Worm (Caenorhabditis elegans) whole organism, L1 larva: ENCODE measurements around the gene Y49E10.25.

Experiments used
- C04F5.9 ChIP-seq: sonication (generic microtip); optimal IDR thresholded peaks from 2 replicates; lab custom pipeline; 2016; ENCODE audit warnings: missing genetic modification characterization, missing compliant biosample characterization
- C34B4.2 ChIP-seq: sonication (generic microtip); optimal IDR thresholded peaks from 2 replicates; lab custom pipeline; 2017; ENCODE audit warnings: mild to moderate bottlenecking, missing genetic modification characterization, missing compliant biosample characterization
- Y116A8C.19 ChIP-seq: sonication (generic microtip); optimal IDR thresholded peaks from 2 replicates; lab custom pipeline; 2016; ENCODE audit warnings: missing compliant biosample characterization, missing genetic modification characterization, borderline replicate concordance
- alr-1 ChIP-seq: fragments of 200-800 bp; sonication (Bioruptor generic); optimal IDR thresholded peaks from 2 replicates; lab custom pipeline; 2018; ENCODE audit warnings: borderline replicate concordance, mild to moderate bottlenecking, missing genetic modification characterization, missing compliant biosample characterization
- aly-2 ChIP-seq: fragments of 150-350 bp; optimal IDR thresholded peaks from 2 replicates; lab custom pipeline; 2014; ENCODE audit warnings: missing biosample characterization, missing genetic modification characterization
- blmp-1 ChIP-seq: fragments of 150-350 bp; optimal IDR thresholded peaks from 2 replicates; lab custom pipeline; 2014; ENCODE audit warnings: missing biosample characterization, missing genetic modification characterization
- ceh-90 ChIP-seq: sonication (generic microtip); optimal IDR thresholded peaks from 2 replicates; lab custom pipeline; 2016; ENCODE audit warnings: missing genetic modification characterization, missing compliant biosample characterization
- ces-1 ChIP-seq: fragments of 150-350 bp; optimal IDR thresholded peaks from 2 replicates; lab custom pipeline; 2014; ENCODE audit warnings: missing biosample characterization, missing genetic modification reagents, missing genetic modification characterization
- dpl-1 ChIP-seq, 3 experiments: fragments of 150-350 bp in 2 of 3; sonication (generic microtip) in 1 of 3; optimal IDR thresholded peaks; 2 replicates each; lab custom pipeline; 2014 to 2017; ENCODE audit warnings: missing biosample characterization in 3 of 3, missing genetic modification characterization in 3 of 3, missing genetic modification reagents in 3 of 3
- efl-1 ChIP-seq, 4 experiments: fragments of 150-350 bp; optimal IDR thresholded peaks in 3 of 4; peaks in 1 of 4; 1 replicate in 1 of 4; 2 replicates in 3 of 4; lab custom pipeline; 2014; ENCODE audit warnings: missing biosample characterization in 2 of 4, missing genetic modification characterization in 2 of 4, missing genetic modification reagents in 2 of 4
- egl-13 ChIP-seq: sonication (generic microtip); optimal IDR thresholded peaks from 2 replicates; lab custom pipeline; 2016; ENCODE audit warnings: missing genotype, missing genetic modification reagents, missing genetic modification characterization, missing compliant biosample characterization
- egl-27 ChIP-seq, 2 experiments: fragments of 150-350 bp in 1 of 2; sonication (generic microtip); optimal IDR thresholded peaks; 3 replicates each; lab custom pipeline; 2017 to 2018; ENCODE audit warnings: missing biosample characterization in 2 of 2, missing genetic modification characterization in 2 of 2, missing genetic modification reagents in 2 of 2
- elt-2 ChIP-seq: sonication (generic microtip); optimal IDR thresholded peaks from 2 replicates; lab custom pipeline; 2016; ENCODE audit warnings: missing genetic modification characterization, mild to moderate bottlenecking, inconsistent platforms, missing compliant biosample characterization, missing genetic modification reagents
- elt-3 ChIP-seq, 6 experiments: fragments of 150-350 bp in 1 of 6; sonication (generic microtip); optimal IDR thresholded peaks; 2 replicates each; lab custom pipeline; 2017 to 2018; ENCODE audit warnings: missing biosample characterization in 6 of 6, missing genetic modification characterization in 6 of 6, inconsistent platforms in 1 of 6
- ets-5 ChIP-seq: fragments of 200-800 bp; sonication (Bioruptor generic); IDR thresholded peaks from 2 replicates; pipeline ENCODE4 v1.3.6; 2022; ENCODE audit warnings: missing genetic modification characterization, missing compliant biosample characterization
- fkh-10 ChIP-seq: sonication (generic microtip); optimal IDR thresholded peaks from 2 replicates; lab custom pipeline; 2017; ENCODE audit warnings: missing biosample characterization, missing genetic modification reagents, missing genetic modification characterization
- fkh-4 ChIP-seq: sonication (generic microtip); optimal IDR thresholded peaks from 2 replicates; lab custom pipeline; 2016; ENCODE audit warnings: missing compliant biosample characterization, missing genetic modification characterization, borderline replicate concordance
- grh-1 ChIP-seq: fragments of 200-800 bp; sonication (Bioruptor generic); IDR thresholded peaks from 2 replicates; pipeline ENCODE4 v1.3.6; 2022; ENCODE audit warnings: missing genetic modification reagents, missing genetic modification characterization, missing compliant biosample characterization
- hlh-17 ChIP-seq: fragments of 200-800 bp; sonication (Bioruptor generic); optimal IDR thresholded peaks from 2 replicates; lab custom pipeline; 2018; ENCODE audit warnings: missing genetic modification characterization, mild to moderate bottlenecking, missing compliant biosample characterization, moderate library complexity, borderline replicate concordance
- hlh-4 ChIP-seq: sonication (generic microtip); optimal IDR thresholded peaks from 2 replicates; lab custom pipeline; 2016; ENCODE audit warnings: mild to moderate bottlenecking, missing genetic modification characterization, missing compliant biosample characterization
- hpl-2 ChIP-seq: fragments of 150-350 bp; optimal IDR thresholded peaks from 2 replicates; lab custom pipeline; 2014; ENCODE audit warnings: missing biosample characterization, missing genetic modification reagents, missing genetic modification characterization
- irx-1 ChIP-seq: sonication (generic microtip); optimal IDR thresholded peaks from 2 replicates; lab custom pipeline; 2016; ENCODE audit warnings: missing genetic modification characterization, missing compliant biosample characterization
- isw-1 ChIP-seq: fragments of 200-800 bp; sonication (Bioruptor generic); IDR thresholded peaks from 2 replicates; pipeline ENCODE4 v1.3.6; 2022; ENCODE audit warnings: missing genetic modification characterization, missing compliant biosample characterization
- jun-1 ChIP-seq: fragments of 150-350 bp; optimal IDR thresholded peaks from 2 replicates; lab custom pipeline; 2014; ENCODE audit warnings: missing biosample characterization, missing genetic modification reagents, missing genetic modification characterization
- lin-13 ChIP-seq: fragments of 150-350 bp; optimal IDR thresholded peaks from 2 replicates; lab custom pipeline; 2014; ENCODE audit warnings: missing biosample characterization, missing genetic modification reagents, missing genetic modification characterization
- lin-15B ChIP-seq: fragments of 150-350 bp; sonication (generic microtip); optimal IDR thresholded peaks from 3 replicates; lab custom pipeline; 2014; ENCODE audit warnings: missing biosample characterization, missing genetic modification characterization
- lir-3 ChIP-seq: sonication (generic microtip); optimal IDR thresholded peaks from 2 replicates; lab custom pipeline; 2016; ENCODE audit warnings: mild to moderate bottlenecking, missing genetic modification characterization, moderate library complexity, missing compliant biosample characterization; ENCODE audit not compliant: poor library complexity
- mab-9 ChIP-seq: fragments of 200-800 bp; sonication (Bioruptor generic); IDR thresholded peaks from 2 replicates; pipeline ENCODE4 v1.3.6; 2022; ENCODE audit warnings: missing genetic modification reagents, missing genetic modification characterization, missing compliant biosample characterization
- mef-2 ChIP-seq: fragments of 150-350 bp; optimal IDR thresholded peaks from 2 replicates; lab custom pipeline; 2014; ENCODE audit warnings: missing biosample characterization, missing genetic modification characterization
- mep-1 ChIP-seq: fragments of 150-350 bp; optimal IDR thresholded peaks from 2 replicates; lab custom pipeline; 2014; ENCODE audit warnings: missing biosample characterization, missing genetic modification characterization
- nhr-11 ChIP-seq: fragments of 150-350 bp; optimal IDR thresholded peaks from 2 replicates; lab custom pipeline; 2014; ENCODE audit warnings: missing biosample characterization, missing genetic modification characterization
- nhr-12 ChIP-seq: sonication (generic microtip); optimal IDR thresholded peaks from 2 replicates; lab custom pipeline; 2017; ENCODE audit warnings: missing biosample characterization, missing genetic modification characterization
- nhr-19 ChIP-seq: fragments of 200-800 bp; sonication (Bioruptor generic); conservative IDR thresholded peaks from 2 replicates; pipeline ENCODE4 v1.3.6; 2022; ENCODE audit warnings: missing genetic modification characterization, missing compliant biosample characterization
- nhr-76 ChIP-seq: sonication (generic microtip); optimal IDR thresholded peaks from 2 replicates; lab custom pipeline; 2017; ENCODE audit warnings: missing biosample characterization, missing genetic modification characterization
- nhr-77 ChIP-seq: fragments of 150-350 bp; optimal IDR thresholded peaks from 2 replicates; lab custom pipeline; 2014; ENCODE audit warnings: missing biosample characterization, missing genetic modification characterization
- nhr-90 ChIP-seq: sonication (generic microtip); optimal IDR thresholded peaks from 2 replicates; lab custom pipeline; 2016; ENCODE audit warnings: mild to moderate bottlenecking, missing genetic modification characterization, missing compliant biosample characterization; ENCODE audit not compliant: poor library complexity
- pqm-1 ChIP-seq: sonication (generic microtip); optimal IDR thresholded peaks from 3 replicates; lab custom pipeline; 2017; ENCODE audit warnings: missing biosample characterization, missing genetic modification characterization
- rnt-1 ChIP-seq: sonication (generic microtip); optimal IDR thresholded peaks from 2 replicates; lab custom pipeline; 2016; ENCODE audit warnings: mild to moderate bottlenecking, missing genetic modification characterization, moderate library complexity, missing compliant biosample characterization
- snu-23 ChIP-seq: sonication (generic microtip); optimal IDR thresholded peaks from 2 replicates; lab custom pipeline; 2016; ENCODE audit warnings: missing genetic modification characterization, missing compliant biosample characterization
- sox-4 ChIP-seq: sonication (generic microtip); optimal IDR thresholded peaks from 2 replicates; lab custom pipeline; 2016; ENCODE audit warnings: missing genetic modification characterization, missing compliant biosample characterization
- sptf-1 ChIP-seq: fragments of 150-350 bp; optimal IDR thresholded peaks from 2 replicates; lab custom pipeline; 2014; ENCODE audit warnings: missing biosample characterization, missing genetic modification characterization
- sup-37 ChIP-seq: fragments of 200-800 bp; sonication (Bioruptor generic); optimal IDR thresholded peaks from 2 replicates; lab custom pipeline; 2018; ENCODE audit warnings: mild to moderate bottlenecking, missing genetic modification characterization, missing compliant biosample characterization
- tbx-2 ChIP-seq: sonication (generic microtip); optimal IDR thresholded peaks from 2 replicates; lab custom pipeline; 2016; ENCODE audit warnings: missing genetic modification characterization, missing compliant biosample characterization
- tlp-1 ChIP-seq: fragments of 150-350 bp; optimal IDR thresholded peaks from 2 replicates; lab custom pipeline; 2014; ENCODE audit warnings: missing biosample characterization, missing genetic modification characterization
- unc-130 ChIP-seq: fragments of 150-350 bp; optimal IDR thresholded peaks from 2 replicates; lab custom pipeline; 2017; ENCODE audit warnings: missing biosample characterization, missing genetic modification characterization, inconsistent platforms
- unc-30 ChIP-seq: sonication (generic microtip); optimal IDR thresholded peaks from 2 replicates; lab custom pipeline; 2017; ENCODE audit warnings: missing biosample characterization, missing genetic modification characterization
- unc-86 ChIP-seq: sonication (generic microtip); optimal IDR thresholded peaks from 2 replicates; lab custom pipeline; 2016; ENCODE audit warnings: missing genetic modification characterization, missing compliant biosample characterization
- xbp-1 ChIP-seq: sonication (generic microtip); optimal IDR thresholded peaks from 2 replicates; lab custom pipeline; 2016; ENCODE audit warnings: missing genetic modification characterization, missing compliant biosample characterization
- zag-1 ChIP-seq: fragments of 150-350 bp; optimal IDR thresholded peaks from 2 replicates; lab custom pipeline; 2014; ENCODE audit warnings: missing biosample characterization, missing genetic modification characterization
- ztf-11 ChIP-seq, 2 experiments: sonication (generic microtip); optimal IDR thresholded peaks; 2 replicates each; lab custom pipeline; 2016 to 2017; ENCODE audit warnings: missing genetic modification characterization in 2 of 2, missing biosample characterization in 1 of 2, missing compliant biosample characterization in 1 of 2
- ztf-4 ChIP-seq: fragments of 150-350 bp; optimal IDR thresholded peaks from 2 replicates; lab custom pipeline; 2014; ENCODE audit warnings: missing biosample characterization, missing genetic modification characterization

Y49E10.25 gene

ce11 chrIII:12453785-12454184, 38.1 kb downstream of the Y49E10.25 start:
- TF ChIP-seq efl-1 (optimal IDR thresholded peaks at IDR 0.05; lab: Kevin White, UChicago) (no peak), efl-1 (GFP tag; optimal IDR thresholded peaks at IDR 0.05 in 1 of 2; lab: Kevin White, UChicago) (peak in 1 of 2 experiments; percentile 70), elt-2 (tag; lab: Kevin White, UChicago) (peak; percentile 76), nhr-11 (tag; lab: Kevin White, UChicago) (no peak), egl-27 (tag; optimal IDR thresholded peaks at IDR 0.05; lab: Kevin White, UChicago) (no peak)

- TF ChIP-seq elt-3 (tag; optimal IDR thresholded peaks at IDR 0.05; lab: Kevin White, UChicago): peak in 1 of 6 experiments; percentile 42
- TF ChIP-seq sup-37 (GFP tag; lab: Kevin White, UChicago): no peak
- TF ChIP-seq C04F5.9 (tag; lab: Kevin White, UChicago): no peak
- TF ChIP-seq sox-4: no peak
- peak; percentile 49 for TF ChIP-seq nhr-90 (tag; lab: Kevin White, UChicago)
- no peak for TF ChIP-seq ceh-90 (tag; lab: Kevin White, UChicago)
- no peak for TF ChIP-seq fkh-10 (GFP tag; lab: Kevin White, UChicago)
- TF ChIP-seq dpl-1 (GFP tag; optimal IDR thresholded peaks at IDR 0.05; lab: Kevin White, UChicago): peak; percentile 88 to 92 (median 90)
- peak; percentile 65 for TF ChIP-seq nhr-19 (GFP tag; lab: Robert Waterston, UW)
- TF ChIP-seq irx-1: peak; percentile 36
- TF ChIP-seq nhr-77 (tag; lab: Kevin White, UChicago): peak; percentile 43
- TF ChIP-seq rnt-1 (tag; lab: Kevin White, UChicago): peak; percentile 66
- TF ChIP-seq elt-2 (tag; lab: Kevin White, UChicago): no peak
- no peak for TF ChIP-seq jun-1 (tag; lab: Kevin White, UChicago)
- peak; percentile 72 for TF ChIP-seq lin-13
- no peak for TF ChIP-seq fkh-4 (tag; lab: Kevin White, UChicago)
- peak; percentile 66 for TF ChIP-seq xbp-1 (tag; lab: Kevin White, UChicago)
- TF ChIP-seq ces-1 (GFP tag; lab: Kevin White, UChicago): no peak
- no peak; the same call in 1 of the 2 replicates for TF ChIP-seq grh-1 (GFP tag; lab: Robert Waterston, UW)
- no peak for TF ChIP-seq lir-3 (tag; lab: Kevin White, UChicago)
- peak; percentile 68 for TF ChIP-seq tbx-2 (tag; lab: Kevin White, UChicago)
- peak; percentile 71 for TF ChIP-seq snu-23
- TF ChIP-seq hlh-17: no peak
- no peak for TF ChIP-seq alr-1
- TF ChIP-seq unc-86 (tag; lab: Kevin White, UChicago): peak; percentile 70
- no peak for TF ChIP-seq zag-1 (tag; lab: Kevin White, UChicago)
- no peak for TF ChIP-seq Y116A8C.19 (tag; lab: Kevin White, UChicago)
- TF ChIP-seq tlp-1: no peak
- TF ChIP-seq mep-1 (tag; lab: Kevin White, UChicago): peak; percentile 69
- no peak for TF ChIP-seq mab-9
- TF ChIP-seq pqm-1 (tag; lab: Kevin White, UChicago): no peak
- TF ChIP-seq isw-1 (GFP tag; lab: Robert Waterston, UW): peak; percentile 70
- TF ChIP-seq unc-130 (tag; lab: Kevin White, UChicago): peak; percentile 75
- no peak for TF ChIP-seq nhr-12 (tag; lab: Kevin White, UChicago)
- no peak for TF ChIP-seq hlh-4 (tag; lab: Kevin White, UChicago)
- no peak for TF ChIP-seq egl-13 (tag; lab: Kevin White, UChicago)
- TF ChIP-seq lin-15B (tag; lab: Kevin White, UChicago): peak; percentile 65
- no peak for TF ChIP-seq blmp-1
- no peak for TF ChIP-seq unc-30 (tag; lab: Kevin White, UChicago)
- no peak for TF ChIP-seq mef-2 (tag; lab: Kevin White, UChicago)
- TF ChIP-seq ets-5 (GFP tag; lab: Robert Waterston, UW): no peak
- TF ChIP-seq nhr-76: no peak
- no peak for TF ChIP-seq sptf-1 (tag; lab: Kevin White, UChicago)
- no peak for TF ChIP-seq C34B4.2
- TF ChIP-seq hpl-2 (GFP tag; lab: Kevin White, UChicago): no peak
- TF ChIP-seq ztf-4: peak; percentile 20
- TF ChIP-seq ztf-11 (tag; optimal IDR thresholded peaks at IDR 0.05; lab: Kevin White, UChicago): peak in 1 of 2 experiments; percentile 17
- TF ChIP-seq aly-2 (tag; lab: Kevin White, UChicago): no peak
These were observed 38.6 kb downstream of the Y49E10.25 start, which contains the start of gene ani-1 for ce11 chrIII:12453315-12453714. TSS of gene ani-1 (minus strand) at chrIII:12453375.
